Worm (Caenorhabditis elegans) whole organism, early embryonic: ENCODE measurements around the gene K07F5.15.
"Not testable (repeated sequence)": the region's sequence is repeated elsewhere in the genome, so short reads cannot be mapped to it uniquely, and the experiment has no call there.

Experiments
- B0310.2 ChIP-seq: sonication (generic microtip); optimal IDR thresholded peaks from 2 replicates; lab custom pipeline; 2016; ENCODE audit warnings: mild to moderate bottlenecking, missing genetic modification characterization, missing compliant biosample characterization
- aly-1 ChIP-seq: sonication (generic microtip); optimal IDR thresholded peaks from 2 replicates; lab custom pipeline; 2016; ENCODE audit warnings: missing genetic modification characterization, missing compliant biosample characterization
- ama-1 ChIP-seq: fragments of 150-350 bp; optimal IDR thresholded peaks from 2 replicates; lab custom pipeline; 2014
- ets-7 ChIP-seq: sonication (generic microtip); optimal IDR thresholded peaks from 2 replicates; lab custom pipeline; 2016; ENCODE audit warnings: missing genotype, missing genetic modification characterization, missing compliant biosample characterization
- sea-1 ChIP-seq: fragments of 200-800 bp; sonication (Bioruptor generic); conservative IDR thresholded peaks from 2 replicates; pipeline ENCODE4 v1.3.6; 2022; ENCODE audit warnings: missing genetic modification characterization, missing compliant biosample characterization
- tra-4 ChIP-seq: sonication (generic microtip); optimal IDR thresholded peaks from 2 replicates; lab custom pipeline; 2017; ENCODE audit warnings: missing genetic modification characterization, missing compliant biosample characterization

DNA sequence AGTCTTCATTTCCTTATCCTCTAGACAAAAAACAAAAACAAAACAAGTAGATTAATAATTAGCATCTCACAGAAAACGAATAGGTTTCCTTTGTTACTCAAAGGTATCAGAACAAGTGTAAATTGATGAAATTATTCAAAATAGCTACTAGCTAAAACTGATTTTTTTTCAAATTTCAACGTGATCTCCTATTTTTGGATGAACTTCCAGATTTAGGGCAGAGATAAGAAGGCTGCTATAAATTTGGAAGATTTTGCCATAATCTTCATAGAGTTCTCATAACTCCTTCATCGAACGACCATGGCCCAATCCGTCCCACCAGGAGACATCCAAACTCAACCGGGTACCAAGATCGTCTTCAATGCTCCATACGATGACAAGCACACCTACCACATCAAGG, 29.5 kb downstream of the K07F5.15 start, which contains the start of gene msp-77:
- not testable (repeated sequence) for TF ChIP-seq B0310.2 (tag; lab: Kevin White, UChicago); ama-1 (lab: Kevin White, UChicago); sea-1 (GFP tag; lab: Robert Waterston, UW); aly-1 (tag; lab: Kevin White, UChicago); tra-4 (tag; lab: Kevin White, UChicago); ets-7
